Worm (Caenorhabditis elegans) whole organism, L2 larva: Measurements from ENCODE around the gene Y43F8B.9.

Experiments
- F13H6.1 ChIP-seq: sonication (generic microtip); optimal IDR thresholded peaks from 2 replicates; lab custom pipeline; 2016; ENCODE audit warnings: missing genetic modification characterization, missing compliant biosample characterization
- R02D3.7 ChIP-seq: fragments of 150-350 bp; optimal IDR thresholded peaks from 2 replicates; lab custom pipeline; 2014; ENCODE audit warnings: missing biosample characterization, missing genetic modification characterization
- ZK546.5 ChIP-seq: sonication (generic microtip); optimal IDR thresholded peaks from 2 replicates; lab custom pipeline; 2017; ENCODE audit warnings: missing biosample characterization, missing genetic modification characterization
- alr-1 ChIP-seq: fragments of 150-350 bp; optimal IDR thresholded peaks from 2 replicates; lab custom pipeline; 2014; ENCODE audit warnings: missing biosample characterization, missing genetic modification characterization
- gmeb-1 ChIP-seq: fragments of 150-350 bp; optimal IDR thresholded peaks from 2 replicates; lab custom pipeline; 2014; ENCODE audit warnings: missing biosample characterization, missing genetic modification characterization
- nhr-237 ChIP-seq: fragments of 150-350 bp; optimal IDR thresholded peaks from 2 replicates; lab custom pipeline; 2014; ENCODE audit warnings: missing biosample characterization, missing genetic modification characterization
- nhr-77 ChIP-seq: fragments of 150-350 bp; optimal IDR thresholded peaks from 2 replicates; lab custom pipeline; 2014; ENCODE audit warnings: missing biosample characterization, missing genetic modification characterization
- skn-1 ChIP-seq: sonication (generic microtip); optimal IDR thresholded peaks from 2 replicates; lab custom pipeline; 2017; ENCODE audit warnings: missing biosample characterization, missing genetic modification characterization
- unc-39 ChIP-seq: fragments of 150-350 bp; optimal IDR thresholded peaks from 2 replicates; lab custom pipeline; 2014; ENCODE audit warnings: missing biosample characterization, missing genetic modification characterization
- ztf-11 ChIP-seq: sonication (generic microtip); optimal IDR thresholded peaks from 2 replicates; lab custom pipeline; 2017; ENCODE audit warnings: missing biosample characterization, missing genetic modification characterization
- ztf-4 ChIP-seq: fragments of 150-350 bp; optimal IDR thresholded peaks from 2 replicates; lab custom pipeline; 2014; ENCODE audit warnings: missing biosample characterization, missing genetic modification characterization

DNA sequence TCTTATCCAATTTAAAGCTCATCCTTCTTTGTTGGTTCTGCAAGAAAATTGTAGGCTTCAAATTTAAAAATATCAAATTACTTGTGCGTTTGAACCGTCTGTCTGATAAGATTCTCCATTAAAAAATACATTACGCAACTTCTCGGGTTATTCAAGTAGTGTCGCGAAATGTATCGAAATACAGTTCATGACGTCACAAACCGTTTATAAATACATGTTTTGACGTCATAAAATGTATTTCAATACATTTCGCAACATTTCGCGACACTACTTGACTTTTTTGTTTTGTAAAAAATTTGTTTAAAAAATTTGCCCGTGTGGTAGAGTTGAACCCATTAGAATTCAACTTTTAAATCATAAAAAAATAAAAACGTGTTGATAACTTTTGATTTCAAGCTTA is 34.4 kb upstream of the Y43F8B.9 start:
- TF ChIP-seq skn-1 (tag; lab: Kevin White, UChicago): no peak
- TF ChIP-seq unc-39: no peak
- no peak for TF ChIP-seq ZK546.5 (tag; lab: Kevin White, UChicago)
- TF ChIP-seq ztf-11 (tag; lab: Kevin White, UChicago): no peak
- TF ChIP-seq gmeb-1 (tag; lab: Kevin White, UChicago): no peak
- no peak for TF ChIP-seq R02D3.7 (tag; lab: Kevin White, UChicago)
- no peak for TF ChIP-seq nhr-237
- TF ChIP-seq nhr-77 (tag; lab: Kevin White, UChicago): no peak
- no peak for TF ChIP-seq F13H6.1 (tag; lab: Kevin White, UChicago)
- no peak for TF ChIP-seq alr-1
- no peak for TF ChIP-seq ztf-4 (tag; lab: Kevin White, UChicago)
